Fruit fly (Drosophila melanogaster) S2 (cell line): ENCODE results near the gene ogre.

Source experiments
- CG8478 ChIP-seq: fragments of >200 bp; optimal IDR thresholded peaks from 2 replicates; lab custom pipeline; 2018
- CTCF ChIP-seq, 2 experiments: fragments of >200 bp; optimal IDR thresholded peaks; 2 replicates each; lab custom pipeline; 2018

- TF ChIP-seq CTCF (optimal IDR thresholded peaks at IDR 0.05; lab: Kevin White, UChicago), result no peak
- TF ChIP-seq CG8478 (lab: Kevin White, UChicago), result no peak
These were observed 49.2 kb upstream of the ogre start, which contains the start of gene CG14427 for dm6 chrX:7040205-7040866.
